Worm (Caenorhabditis elegans): Measurements from ENCODE around the gene F22B7.1.

The F22B7.1 gene

DNA sequence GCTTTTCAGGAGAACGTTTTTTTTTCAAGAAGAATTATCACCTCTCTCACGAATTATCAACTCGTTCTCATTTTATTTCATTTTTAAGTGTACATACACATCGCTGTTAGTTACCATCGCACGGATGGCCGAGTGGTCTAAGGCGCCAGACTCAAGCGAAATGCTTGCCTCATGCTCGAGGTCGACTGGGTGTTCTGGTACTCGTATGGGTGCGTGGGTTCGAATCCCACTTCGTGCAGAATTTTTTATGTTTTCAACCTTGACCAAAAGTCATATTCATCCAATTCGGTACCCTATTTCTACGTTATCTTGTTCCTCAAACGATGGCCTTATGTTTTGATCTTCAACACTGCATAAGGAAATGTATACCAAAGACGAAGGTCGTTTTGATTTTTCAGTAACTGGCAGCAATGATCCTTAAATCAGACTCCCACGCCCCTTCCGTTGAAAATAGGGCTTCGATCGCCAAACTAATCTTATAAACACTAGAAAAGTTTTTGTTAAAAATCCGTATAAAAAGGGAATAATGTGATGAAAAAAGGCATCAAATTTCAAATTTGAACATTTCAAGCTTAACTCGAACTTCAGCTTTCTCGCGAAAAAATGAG, 25.8 kb upstream of the F22B7.1 start, which contains the start of gene fip-1:
TSS of gene fip-1 (plus strand) at position 558 of the 608 bp plus-strand sequence.
- TF ChIP-seq nhr-237 (tag; optimal IDR thresholded peaks at IDR 0.05) (no peak), unc-39 (tag; optimal IDR thresholded peaks at IDR 0.05) (no peak), sem-2 (GFP tag; optimal IDR thresholded peaks at IDR 0.05) (no peak), ceh-39 (tag; optimal IDR thresholded peaks at IDR 0.05) (no peak), nhr-76 (tag; optimal IDR thresholded peaks at IDR 0.05) (no peak), nhr-2 (tag; optimal IDR thresholded peaks at IDR 0.05) (no peak), mls-2 (tag; optimal IDR thresholded peaks at IDR 0.05) (no peak), lsy-2 (tag; optimal IDR thresholded peaks at IDR 0.05) (no peak), unc-62 (GFP tag; optimal IDR thresholded peaks at IDR 0.05) (no peak), sptf-1 (tag; optimal IDR thresholded peaks at IDR 0.05) (no peak), drap-1 (GFP tag; optimal IDR thresholded peaks at IDR 0.05) (no peak), zip-8 (tag; optimal IDR thresholded peaks at IDR 0.05) (no peak), mab-5 (tag; optimal IDR thresholded peaks at IDR 0.05) (no peak), nhr-12 (tag; optimal IDR thresholded peaks at IDR 0.05) (no peak), blmp-1 (tag; optimal IDR thresholded peaks at IDR 0.05) (no peak), elt-3 (tag; optimal IDR thresholded peaks at IDR 0.05) (no peak), tbx-8 (GFP tag; optimal IDR thresholded peaks at IDR 0.05) (no peak), elt-1 (tag; optimal IDR thresholded peaks at IDR 0.05; ENCODE audit: borderline replicate concordance, insufficient read depth) (no peak)

DNA sequence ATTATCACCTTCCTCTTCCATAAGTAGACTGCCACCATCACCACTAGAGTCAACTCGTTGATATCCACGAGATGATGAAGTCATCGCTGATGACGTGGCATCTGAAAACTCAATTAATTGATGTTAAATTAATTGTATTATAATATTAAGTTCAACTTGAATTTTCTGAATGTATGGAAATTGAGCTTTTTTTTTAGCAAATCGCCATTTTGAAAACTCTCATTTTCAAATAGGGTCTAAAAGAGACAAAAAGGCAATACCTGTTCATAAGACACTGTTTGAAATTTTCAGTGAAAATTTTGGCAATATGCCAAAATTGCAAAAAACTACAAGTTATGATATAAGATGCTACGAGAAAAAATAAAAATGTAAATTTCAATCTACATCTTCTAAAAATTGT, 21.5 kb upstream of the F22B7.1 start, which contains the start of gene twk-7:
TSS of gene twk-7 (minus strand) at position 101 of the 400 bp plus-strand sequence.
- TF ChIP-seq unc-120 (tag; optimal IDR thresholded peaks at IDR 0.05; ENCODE audit: poor library complexity, severe bottlenecking): no peak
- no peak for TF ChIP-seq ceh-43 (GFP tag; optimal IDR thresholded peaks at IDR 0.05)
- TF ChIP-seq lin-13 (tag; optimal IDR thresholded peaks at IDR 0.05): no peak

ce11 chrIII:8646021-8646420, 19.1 kb upstream of the F22B7.1 start:
- TF ChIP-seq nhr-28 (tag; optimal IDR thresholded peaks at IDR 0.05): no peak
- no peak for TF ChIP-seq ztf-11 (tag; optimal IDR thresholded peaks at IDR 0.05)
- TF ChIP-seq mab-5 (tag; optimal IDR thresholded peaks at IDR 0.05): no peak

DNA sequence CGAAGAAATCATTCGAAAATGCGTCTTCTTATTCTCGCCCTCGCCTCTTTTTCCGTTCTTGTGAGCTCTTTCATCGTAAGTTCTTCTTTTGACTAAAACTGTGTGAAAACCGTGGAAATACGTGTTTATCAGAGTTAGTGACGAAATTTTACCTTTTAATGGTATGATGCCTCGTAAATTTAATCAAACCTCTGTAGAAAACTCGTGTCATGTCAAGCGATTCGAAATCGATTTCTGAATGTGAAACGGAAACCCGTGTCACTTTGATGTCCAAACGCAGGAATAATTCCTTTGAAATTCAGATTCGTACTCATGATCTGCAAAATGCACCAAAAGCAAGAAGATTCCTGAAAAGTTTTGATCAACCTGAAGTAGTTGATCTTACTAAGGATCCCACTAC, 16.5 kb upstream of the F22B7.1 start, which contains the start of gene F22B7.3:
TSS of gene F22B7.3 (plus strand) at position 301 of the 400 bp plus-strand sequence.
- TF ChIP-seq sem-2 (GFP tag; optimal IDR thresholded peaks at IDR 0.05): no peak
- TF ChIP-seq snpc-4 (tag; optimal IDR thresholded peaks at IDR 0.05): no peak
- TF ChIP-seq ztf-11 (tag; optimal IDR thresholded peaks at IDR 0.05): no peak
- TF ChIP-seq pha-4 (tag; optimal IDR thresholded peaks at IDR 0.05): no peak
- no peak for TF ChIP-seq nhr-12 (tag; optimal IDR thresholded peaks at IDR 0.05)
- TF ChIP-seq lin-13 (tag; optimal IDR thresholded peaks at IDR 0.05): no peak
- TF ChIP-seq elt-3 (tag; optimal IDR thresholded peaks at IDR 0.05): no peak
- no peak for TF ChIP-seq mls-2 (tag; optimal IDR thresholded peaks at IDR 0.05)
- no peak for TF ChIP-seq lin-32 (GFP tag; optimal IDR thresholded peaks at IDR 0.05)
- TF ChIP-seq ceh-39 (tag; optimal IDR thresholded peaks at IDR 0.05): no peak
- TF ChIP-seq sptf-1 (tag; optimal IDR thresholded peaks at IDR 0.05): no peak
- no peak for TF ChIP-seq unc-120 (tag; optimal IDR thresholded peaks at IDR 0.05; ENCODE audit: poor library complexity, severe bottlenecking)
- TF ChIP-seq ces-1 (GFP tag; optimal IDR thresholded peaks at IDR 0.05): no peak
- TF ChIP-seq ceh-83 (GFP tag; optimal IDR thresholded peaks at IDR 0.05): no peak
- TF ChIP-seq mab-5 (tag; optimal IDR thresholded peaks at IDR 0.05): no peak
- TF ChIP-seq nhr-28 (tag; optimal IDR thresholded peaks at IDR 0.05): no peak
- TF ChIP-seq bed-3 (GFP tag; optimal IDR thresholded peaks at IDR 0.05): no peak

- TF ChIP-seq sptf-1 (tag; optimal IDR thresholded peaks at IDR 0.05): peak; percentile 88
- TF ChIP-seq pha-4 (tag; optimal IDR thresholded peaks at IDR 0.05): no peak
- no peak for TF ChIP-seq ztf-11 (tag; optimal IDR thresholded peaks at IDR 0.05)
- TF ChIP-seq hlh-1 (tag; optimal IDR thresholded peaks at IDR 0.05): peak; percentile 0
- TF ChIP-seq sem-2 (GFP tag; optimal IDR thresholded peaks at IDR 0.05): peak; percentile 73
- TF ChIP-seq ceh-43 (GFP tag; optimal IDR thresholded peaks at IDR 0.05): peak; percentile 71
- peak; percentile 6 for TF ChIP-seq ces-1 (GFP tag; optimal IDR thresholded peaks at IDR 0.05)
- no peak for TF ChIP-seq elt-1 (tag; optimal IDR thresholded peaks at IDR 0.05; ENCODE audit: borderline replicate concordance, insufficient read depth)
- TF ChIP-seq nhr-28 (tag; optimal IDR thresholded peaks at IDR 0.05): no peak
- TF ChIP-seq mab-5 (tag; optimal IDR thresholded peaks at IDR 0.05): no peak
- peak; percentile 52 for TF ChIP-seq flh-1 (GFP tag; optimal IDR thresholded peaks at IDR 0.05)
- no peak for TF ChIP-seq tbx-8 (GFP tag; optimal IDR thresholded peaks at IDR 0.05)
- TF ChIP-seq ceh-83 (GFP tag; optimal IDR thresholded peaks at IDR 0.05): peak; percentile 89
- TF ChIP-seq unc-62 (GFP tag; optimal IDR thresholded peaks at IDR 0.05): no peak
- TF ChIP-seq M03D4.4 (tag; optimal IDR thresholded peaks at IDR 0.05): peak; percentile 85
- TF ChIP-seq drap-1 (GFP tag; optimal IDR thresholded peaks at IDR 0.05): peak; percentile 80
- TF ChIP-seq ham-2 (GFP tag; optimal IDR thresholded peaks at IDR 0.05): peak; percentile 34
- no peak for TF ChIP-seq snpc-4 (tag; optimal IDR thresholded peaks at IDR 0.05)
- peak; percentile 50 for TF ChIP-seq lin-32 (GFP tag; optimal IDR thresholded peaks at IDR 0.05)
- no peak for TF ChIP-seq nhr-76 (tag; optimal IDR thresholded peaks at IDR 0.05)
- no peak for TF ChIP-seq nhr-12 (tag; optimal IDR thresholded peaks at IDR 0.05)
- peak; percentile 22 for TF ChIP-seq blmp-1 (tag; optimal IDR thresholded peaks at IDR 0.05)
- peak; percentile 12 for TF ChIP-seq mep-1 (tag; optimal IDR thresholded peaks at IDR 0.05)
- no peak for TF ChIP-seq nhr-237 (tag; optimal IDR thresholded peaks at IDR 0.05)
- TF ChIP-seq bed-3 (GFP tag; optimal IDR thresholded peaks at IDR 0.05): peak; percentile 68
- no peak for TF ChIP-seq lin-13 (tag; optimal IDR thresholded peaks at IDR 0.05)
- TF ChIP-seq unc-39 (tag; optimal IDR thresholded peaks at IDR 0.05): no peak
- TF ChIP-seq mls-2 (tag; optimal IDR thresholded peaks at IDR 0.05): peak; percentile 87
- TF ChIP-seq cnd-1 (tag; optimal IDR thresholded peaks at IDR 0.05): peak; percentile 78
- no peak for TF ChIP-seq nhr-2 (tag; optimal IDR thresholded peaks at IDR 0.05)
- TF ChIP-seq ceh-39 (tag; optimal IDR thresholded peaks at IDR 0.05): no peak
- TF ChIP-seq unc-120 (tag; optimal IDR thresholded peaks at IDR 0.05; ENCODE audit: poor library complexity, severe bottlenecking): peak; percentile 66
Measured at ce11 chrIII:8650235-8650817, 14.8 kb upstream of the F22B7.1 start, which contains the start of gene flp-23. Gene flp-23, plus strand, starts transcription at chrIII:8650767.
